Fruit fly (Drosophila melanogaster) whole organism, embryonic: Measurements from ENCODE around the gene CG7011.

ENCODE experiments used
- Blimp-1 ChIP-seq: fragments of 200-800 bp; sonication (Bioruptor generic); optimal IDR thresholded peaks from 3 replicates; lab custom pipeline; 2018; ENCODE audit warnings: missing biosample characterization, missing genetic modification characterization, mild to moderate bottlenecking, moderate library complexity, missing genetic modification reagents
- CG10147 ChIP-seq: fragments of 200-800 bp; sonication (Bioruptor generic); optimal IDR thresholded peaks from 2 replicates; lab custom pipeline; 2019; ENCODE audit warnings: missing biosample characterization, mild to moderate bottlenecking, missing genetic modification characterization, moderate library complexity
- CG10979 ChIP-seq: fragments of 200-800 bp; sonication (Bioruptor generic); optimal IDR thresholded peaks from 2 replicates; lab custom pipeline; 2018; ENCODE audit warnings: missing biosample characterization, mild to moderate bottlenecking, missing genetic modification characterization, moderate library complexity
- CG13624 ChIP-seq: fragments of 200-800 bp; sonication (Bioruptor generic); optimal IDR thresholded peaks from 2 replicates; lab custom pipeline; 2016; ENCODE audit warnings: missing biosample characterization, missing genetic modification characterization
- CG1529 ChIP-seq: fragments of 200-800 bp; sonication (Bioruptor generic); optimal IDR thresholded peaks from 3 replicates; lab custom pipeline; 2018; ENCODE audit warnings: missing biosample characterization, missing genetic modification characterization
- CG16815 ChIP-seq: fragments of 200-800 bp; sonication (Bioruptor generic); optimal IDR thresholded peaks from 3 replicates; lab custom pipeline; 2017; ENCODE audit warnings: missing biosample characterization, mild to moderate bottlenecking, missing genetic modification characterization
- CG2129 ChIP-seq: fragments of 200-800 bp; sonication (Bioruptor generic); IDR thresholded peaks from 2 replicates; pipeline ENCODE4 v1.3.6; 2022; ENCODE audit warnings: missing biosample characterization, missing genetic modification characterization; ENCODE audit not compliant: partially characterized antibody
- CG3281 ChIP-seq: fragments of 200-800 bp; sonication (Bioruptor generic); optimal IDR thresholded peaks from 3 replicates; lab custom pipeline; 2017; ENCODE audit warnings: missing biosample characterization, mild to moderate bottlenecking, missing genetic modification characterization
- CG3407 ChIP-seq: fragments of 200-800 bp; sonication (Bioruptor generic); optimal IDR thresholded peaks from 2 replicates; lab custom pipeline; 2018; ENCODE audit warnings: missing biosample characterization, mild to moderate bottlenecking, missing genetic modification characterization
- CG4360 ChIP-seq: fragments of 200-800 bp; sonication (Bioruptor generic); IDR thresholded peaks from 2 replicates; pipeline ENCODE4 v1.3.6; 2022; ENCODE audit warnings: missing biosample characterization, missing genetic modification characterization
- CG6175 ChIP-seq: fragments of 200-800 bp; sonication (Bioruptor generic); IDR thresholded peaks from 3 replicates; pipeline ENCODE4 v1.3.6; 2022; ENCODE audit warnings: missing biosample characterization, missing genetic modification characterization
- CG6254 ChIP-seq: fragments of 200-800 bp; sonication (Bioruptor generic); optimal IDR thresholded peaks from 3 replicates; lab custom pipeline; 2017; ENCODE audit warnings: mild to moderate bottlenecking, missing biosample characterization, missing genetic modification reagents, missing genetic modification characterization
- CG6791 ChIP-seq: fragments of 200-800 bp; sonication (Bioruptor generic); IDR thresholded peaks from 3 replicates; pipeline ENCODE4 v1.3.6; 2022; ENCODE audit warnings: missing biosample characterization, missing genetic modification characterization; ENCODE audit not compliant: partially characterized antibody
- CG7786 ChIP-seq: fragments of 200-800 bp; sonication (Bioruptor generic); optimal IDR thresholded peaks from 2 replicates; lab custom pipeline; 2016; ENCODE audit warnings: missing biosample characterization, missing genetic modification characterization
- CG7839 ChIP-seq: fragments of 200-800 bp; sonication (Bioruptor generic); optimal IDR thresholded peaks from 3 replicates; lab custom pipeline; 2018; ENCODE audit warnings: missing biosample characterization, mild to moderate bottlenecking, missing genetic modification characterization, moderate library complexity
- CG9727 ChIP-seq: fragments of 200-800 bp; sonication (Bioruptor generic); optimal IDR thresholded peaks from 3 replicates; lab custom pipeline; 2017; ENCODE audit warnings: missing biosample characterization, mild to moderate bottlenecking, missing genetic modification characterization
- Eip74EF ChIP-seq, 2 experiments: fragments of 200-800 bp in 1 of 2; fragments of >200 bp in 1 of 2; sonication (Bioruptor generic) in 1 of 2; optimal IDR thresholded peaks; 2 replicates each; lab custom pipeline; 2017 to 2019; ENCODE audit warnings: missing biosample characterization in 2 of 2, missing genetic modification characterization in 2 of 2, mild to moderate bottlenecking in 1 of 2, moderate library complexity in 1 of 2
- Kr ChIP-seq: fragments of 200-800 bp; sonication (Bioruptor generic); optimal IDR thresholded peaks from 2 replicates; lab custom pipeline; 2017; ENCODE audit warnings: missing biosample characterization, mild to moderate bottlenecking, missing genetic modification characterization
- Meics ChIP-seq: fragments of 200-800 bp; sonication (Bioruptor generic); optimal IDR thresholded peaks from 2 replicates; lab custom pipeline; 2017; ENCODE audit warnings: missing biosample characterization, mild to moderate bottlenecking, missing genetic modification characterization
- Nf-YA ChIP-seq: fragments of 200-800 bp; sonication (Bioruptor generic); IDR thresholded peaks from 2 replicates; pipeline ENCODE4 v1.3.6; 2022; ENCODE audit warnings: missing biosample characterization, missing genetic modification characterization
- Oli ChIP-seq: fragments of 200-800 bp; sonication (Bioruptor generic); optimal IDR thresholded peaks from 2 replicates; lab custom pipeline; 2018; ENCODE audit warnings: missing biosample characterization, mild to moderate bottlenecking, missing genetic modification characterization, moderate library complexity
- Optix ChIP-seq: fragments of 200-800 bp; sonication (Bioruptor generic); IDR thresholded peaks from 3 replicates; pipeline ENCODE4 v1.3.6; 2022; ENCODE audit warnings: missing biosample characterization, missing genetic modification characterization
- Poxn ChIP-seq: fragments of 200-800 bp; sonication (Bioruptor generic); IDR thresholded peaks from 2 replicates; pipeline ENCODE4 v1.3.6; 2022; ENCODE audit warnings: missing biosample characterization, missing genetic modification characterization
- Sox102F ChIP-seq: fragments of 200-800 bp; sonication (Bioruptor generic); optimal IDR thresholded peaks from 2 replicates; lab custom pipeline; 2018; ENCODE audit warnings: missing biosample characterization, mild to moderate bottlenecking, missing genetic modification characterization, moderate library complexity
- al ChIP-seq: fragments of 200-800 bp; sonication (Bioruptor generic); IDR thresholded peaks from 2 replicates; pipeline ENCODE4 v1.3.6; 2022; ENCODE audit warnings: missing biosample characterization, missing genetic modification characterization
- ase ChIP-seq: fragments of 200-800 bp; sonication (Bioruptor generic); IDR thresholded peaks from 3 replicates; pipeline ENCODE4 v1.3.6; 2022; ENCODE audit warnings: missing biosample characterization, missing genetic modification characterization
- da ChIP-seq: fragments of 200-800 bp; sonication (Bioruptor generic); optimal IDR thresholded peaks from 2 replicates; lab custom pipeline; 2016; ENCODE audit warnings: missing biosample characterization, missing genetic modification characterization
- dmrt11E ChIP-seq: fragments of 200-800 bp; sonication (Bioruptor generic); optimal IDR thresholded peaks from 3 replicates; lab custom pipeline; 2018; ENCODE audit warnings: missing biosample characterization, mild to moderate bottlenecking, missing genetic modification characterization, moderate library complexity
- fd96Cb ChIP-seq: fragments of 200-800 bp; sonication (Bioruptor generic); optimal IDR thresholded peaks from 2 replicates; lab custom pipeline; 2018; ENCODE audit warnings: missing biosample characterization, mild to moderate bottlenecking, missing genetic modification characterization, moderate library complexity
- jumu ChIP-seq: fragments of 200-800 bp; sonication (Bioruptor generic); optimal IDR thresholded peaks from 3 replicates; lab custom pipeline; 2016; ENCODE audit warnings: missing biosample characterization, missing genetic modification characterization
- knrl ChIP-seq: fragments of 200-800 bp; sonication (Bioruptor generic); IDR thresholded peaks from 3 replicates; pipeline ENCODE4 v1.3.6; 2022; ENCODE audit warnings: missing biosample characterization, missing genetic modification characterization; ENCODE audit not compliant: partially characterized antibody
- lola ChIP-seq, 3 experiments: fragments of >200 bp in 2 of 3; fragments of 200-800 bp in 1 of 3; sonication (Bioruptor generic) in 1 of 3; optimal IDR thresholded peaks; 2 replicates each; lab custom pipeline; 2017 to 2019; ENCODE audit warnings: missing biosample characterization in 3 of 3, missing genetic modification characterization in 3 of 3, mild to moderate bottlenecking in 1 of 3, moderate library complexity in 1 of 3
- nau ChIP-seq: fragments of 200-800 bp; sonication (Bioruptor generic); optimal IDR thresholded peaks from 3 replicates; lab custom pipeline; 2017; ENCODE audit warnings: missing biosample characterization, mild to moderate bottlenecking, missing genetic modification characterization, missing genetic modification reagents
- org-1 ChIP-seq: fragments of 200-800 bp; sonication (Bioruptor generic); optimal IDR thresholded peaks from 2 replicates; lab custom pipeline; 2017; ENCODE audit warnings: missing biosample characterization, missing genetic modification characterization
- phol ChIP-seq: fragments of 200-800 bp; sonication (Bioruptor generic); optimal IDR thresholded peaks from 3 replicates; lab custom pipeline; 2018; ENCODE audit warnings: missing biosample characterization, mild to moderate bottlenecking, missing genetic modification characterization, moderate library complexity
- sc ChIP-seq, 3 experiments: fragments of >200 bp in 2 of 3; fragments of 200-800 bp in 1 of 3; sonication (Bioruptor generic) in 1 of 3; optimal IDR thresholded peaks; 2 replicates in 2 of 3; 3 replicates in 1 of 3; lab custom pipeline; 2017; ENCODE audit warnings: mild to moderate bottlenecking in 1 of 3, missing biosample characterization in 1 of 3, missing genetic modification characterization in 1 of 3, missing genetic modification reagents in 1 of 3
- sens ChIP-seq: fragments of 200-800 bp; sonication (Bioruptor generic); peaks from one replicate; lab custom pipeline; 2016; ENCODE audit warnings: missing biosample characterization, missing genetic modification characterization
- shn ChIP-seq: fragments of 200-800 bp; sonication (Bioruptor generic); optimal IDR thresholded peaks from 3 replicates; lab custom pipeline; 2016; ENCODE audit warnings: missing biosample characterization, missing genetic modification characterization
- sim ChIP-seq: fragments of 200-800 bp; sonication (Bioruptor generic); IDR thresholded peaks from 2 replicates; pipeline ENCODE4 v1.3.6; 2022; ENCODE audit warnings: missing biosample characterization, missing genetic modification characterization
- slp2 ChIP-seq: fragments of 200-800 bp; sonication (Bioruptor generic); optimal IDR thresholded peaks from 2 replicates; lab custom pipeline; 2016; ENCODE audit warnings: missing biosample characterization, missing genetic modification characterization

Gene CG7011

dm6 chr3L:15195548-15195947, 32.1 kb upstream of the CG7011 start (continued):
- no peak for TF ChIP-seq sim (GFP tag; lab: Robert Waterston, UW)
- TF ChIP-seq jumu (GFP tag; lab: Kevin White, UChicago), result no peak
- peak; percentile 16 for TF ChIP-seq phol (tag; lab: Kevin White, UChicago)
- peak; percentile 11 for TF ChIP-seq dmrt11E (tag; lab: Kevin White, UChicago)
- no peak for TF ChIP-seq shn (GFP tag; lab: Kevin White, UChicago)
- TF ChIP-seq Optix (GFP tag; lab: Robert Waterston, UW), result no peak
- no peak for TF ChIP-seq nau (GFP tag; lab: Kevin White, UChicago)
- no peak for TF ChIP-seq da (GFP tag; lab: Kevin White, UChicago)
- TF ChIP-seq fd96Cb (tag; lab: Kevin White, UChicago), result no peak
- no peak for TF ChIP-seq CG7786 (GFP tag; lab: Kevin White, UChicago)
- no peak for TF ChIP-seq ase (GFP tag; lab: Robert Waterston, UW)
- TF ChIP-seq CG10979 (tag; lab: Kevin White, UChicago), result peak; percentile 21
- no peak for TF ChIP-seq CG6175
- no peak for TF ChIP-seq Blimp-1 (GFP tag; lab: Kevin White, UChicago)
- TF ChIP-seq Meics (GFP tag; lab: Kevin White, UChicago), result no peak
- TF ChIP-seq CG6254 (GFP tag; lab: Kevin White, UChicago), result no peak
- TF ChIP-seq al (GFP tag; lab: Robert Waterston, UW), result no peak
- peak in 1 of 3 experiments; percentile 33 for TF ChIP-seq lola (GFP tag; optimal IDR thresholded peaks at IDR 0.05; lab: Kevin White, UChicago)
- TF ChIP-seq sens (GFP tag; lab: Kevin White, UChicago), result peak; percentile 72
- no peak for TF ChIP-seq Sox102F (GFP tag; lab: Kevin White, UChicago)
- TF ChIP-seq CG7839, result peak; percentile 9
- TF ChIP-seq CG6791 (GFP tag; lab: Robert Waterston, UW), result no peak
- no peak for TF ChIP-seq CG3281 (GFP tag; lab: Kevin White, UChicago)
- TF ChIP-seq CG13624 (GFP tag; lab: Kevin White, UChicago), result no peak
- no peak for TF ChIP-seq CG3407
- no peak for TF ChIP-seq sc (optimal IDR thresholded peaks at IDR 0.05; lab: Kevin White, UChicago)
- TF ChIP-seq sc (GFP tag; optimal IDR thresholded peaks at IDR 0.05; lab: Kevin White, UChicago), result no peak
- no peak for TF ChIP-seq CG10147 (GFP tag; lab: Kevin White, UChicago)
- no peak for TF ChIP-seq Eip74EF (GFP tag; optimal IDR thresholded peaks at IDR 0.05; lab: Kevin White, UChicago)
- no peak for TF ChIP-seq CG2129 (GFP tag; lab: Robert Waterston, UW)
- peak; percentile 2 for TF ChIP-seq CG9727 (GFP tag; lab: Kevin White, UChicago)
- no peak for TF ChIP-seq slp2 (GFP tag; lab: Kevin White, UChicago)
- TF ChIP-seq CG4360 (GFP tag; lab: Robert Waterston, UW), result no peak
- no peak for TF ChIP-seq Poxn (GFP tag; lab: Robert Waterston, UW)
- no peak for TF ChIP-seq org-1 (GFP tag; lab: Kevin White, UChicago)
- peak; percentile 1 for TF ChIP-seq Oli
- no peak for TF ChIP-seq knrl (GFP tag; lab: Robert Waterston, UW)
- TF ChIP-seq Kr (GFP tag; lab: Kevin White, UChicago), result no peak
- no peak for TF ChIP-seq CG1529
- TF ChIP-seq CG16815 (GFP tag; lab: Kevin White, UChicago), result no peak
- TF ChIP-seq Nf-YA (GFP tag; lab: Robert Waterston, UW), result no peak
